Worm (Caenorhabditis elegans) whole organism, young adult: ENCODE measurements around the gene bath-20.
A peak's percentile ranks its signal among the peaks of the same experiment; 100 is the strongest.

Source experiments
- D2030.7 ChIP-seq: fragments of 200-800 bp; sonication (Bioruptor generic); IDR thresholded peaks from 2 replicates; pipeline ENCODE4 v1.3.6; 2022; ENCODE audit warnings: missing genetic modification reagents, missing genetic modification characterization, missing compliant biosample characterization
- F10E7.11 ChIP-seq: sonication (generic microtip); optimal IDR thresholded peaks from 2 replicates; lab custom pipeline; 2017; ENCODE audit warnings: mild to moderate bottlenecking, missing genetic modification characterization, moderate library complexity, missing compliant biosample characterization
- F23B12.7 ChIP-seq: sonication (generic microtip); optimal IDR thresholded peaks from 2 replicates; lab custom pipeline; 2017; ENCODE audit warnings: missing genetic modification characterization, mild to moderate bottlenecking, missing compliant biosample characterization, antibody characterized with exemption, moderate library complexity; ENCODE audit not compliant: insufficient read depth
- F57C9.4 ChIP-seq: sonication (generic microtip); optimal IDR thresholded peaks from 2 replicates; lab custom pipeline; 2017; ENCODE audit warnings: mild to moderate bottlenecking, missing genetic modification characterization, missing compliant biosample characterization
- K11D2.4 ChIP-seq: fragments of 200-800 bp; sonication (Bioruptor generic); IDR thresholded peaks from 2 replicates; pipeline ENCODE4 v1.3.6; 2022; ENCODE audit warnings: missing genetic modification reagents, missing genetic modification characterization, missing compliant biosample characterization
- Y67H2A.10 ChIP-seq: fragments of 200-800 bp; sonication (Bioruptor generic); conservative IDR thresholded peaks from 2 replicates; pipeline ENCODE4 v1.3.6; 2022; ENCODE audit warnings: missing genetic modification reagents, missing genetic modification characterization, missing compliant biosample characterization
- akir-1 ChIP-seq: fragments of 200-800 bp; sonication (Bioruptor generic); optimal IDR thresholded peaks from 2 replicates; lab custom pipeline; 2018; ENCODE audit warnings: mild to moderate bottlenecking, missing genetic modification characterization, moderate library complexity, missing compliant biosample characterization
- athp-1 ChIP-seq: sonication (generic microtip); optimal IDR thresholded peaks from 2 replicates; lab custom pipeline; 2017; ENCODE audit warnings: mild to moderate bottlenecking, missing genetic modification characterization, missing compliant biosample characterization
- attf-3 ChIP-seq: fragments of 200-800 bp; sonication (Bioruptor generic); conservative IDR thresholded peaks from 2 replicates; pipeline ENCODE4 v1.3.6; 2022; ENCODE audit warnings: missing genetic modification reagents, missing genetic modification characterization, missing compliant biosample characterization
- attf-5 ChIP-seq: fragments of 200-800 bp; sonication (Bioruptor generic); optimal IDR thresholded peaks from 2 replicates; lab custom pipeline; 2018; ENCODE audit warnings: mild to moderate bottlenecking, missing genetic modification characterization, missing compliant biosample characterization
- attf-6 ChIP-seq: fragments of 200-800 bp; sonication (Bioruptor generic); IDR thresholded peaks from 2 replicates; pipeline ENCODE4 v1.3.6; 2022; ENCODE audit warnings: missing genetic modification reagents, missing genetic modification characterization, missing compliant biosample characterization
- bed-2 ChIP-seq: fragments of 200-800 bp; sonication (Bioruptor generic); IDR thresholded peaks from 2 replicates; pipeline ENCODE4 v1.3.6; 2022; ENCODE audit warnings: missing genetic modification reagents, missing genetic modification characterization, missing compliant biosample characterization
- ccch-3 ChIP-seq: fragments of 200-800 bp; sonication (Bioruptor generic); optimal IDR thresholded peaks from 2 replicates; lab custom pipeline; 2018; ENCODE audit warnings: mild to moderate bottlenecking, missing genetic modification characterization, missing compliant biosample characterization
- cebp-1 ChIP-seq, 2 experiments: fragments of 200-800 bp in 1 of 2; sonication (Bioruptor generic) in 1 of 2; sonication (generic microtip) in 1 of 2; IDR thresholded peaks in 1 of 2; optimal IDR thresholded peaks in 1 of 2; 2 replicates each; pipeline versions ENCODE4 v1.3.6 to Lab custom; 2017 to 2022; ENCODE audit warnings: missing compliant biosample characterization in 2 of 2, missing genetic modification characterization in 2 of 2, mild to moderate bottlenecking in 1 of 2, missing genetic modification reagents in 1 of 2, moderate library complexity in 1 of 2
- ceh-40 ChIP-seq: fragments of 200-800 bp; sonication (Bioruptor generic); IDR thresholded peaks from 2 replicates; pipeline ENCODE4 v1.3.6; 2022; ENCODE audit warnings: missing genetic modification characterization, missing compliant biosample characterization
- ceh-79 ChIP-seq: sonication (generic microtip); optimal IDR thresholded peaks from 2 replicates; lab custom pipeline; 2017; ENCODE audit warnings: mild to moderate bottlenecking, missing genetic modification characterization, missing compliant biosample characterization
- ceh-91 ChIP-seq: fragments of 200-800 bp; sonication (Bioruptor generic); IDR thresholded peaks from 2 replicates; pipeline ENCODE4 v1.3.6; 2022; ENCODE audit warnings: missing genetic modification reagents, missing genetic modification characterization, missing compliant biosample characterization
- dox-1 ChIP-seq: fragments of 200-800 bp; sonication (Bioruptor generic); IDR thresholded peaks from 2 replicates; pipeline ENCODE4 v1.3.6; 2022; ENCODE audit warnings: missing genetic modification reagents, missing genetic modification characterization, missing compliant biosample characterization
- dpff-1 ChIP-seq: sonication (generic microtip); optimal IDR thresholded peaks from 2 replicates; lab custom pipeline; 2017; ENCODE audit warnings: mild to moderate bottlenecking, missing genetic modification characterization, missing compliant biosample characterization
- efl-1 ChIP-seq: fragments of 150-350 bp; optimal IDR thresholded peaks from 2 replicates; lab custom pipeline; 2014; ENCODE audit warnings: missing biosample characterization, missing genetic modification reagents, missing genetic modification characterization
- ekl-4 ChIP-seq: fragments of 200-800 bp; sonication (Bioruptor generic); IDR thresholded peaks from 2 replicates; pipeline ENCODE4 v1.3.6; 2022; ENCODE audit warnings: missing genetic modification reagents, missing genetic modification characterization, missing compliant biosample characterization
- gei-17 ChIP-seq: fragments of 200-800 bp; sonication (Bioruptor generic); optimal IDR thresholded peaks from 2 replicates; lab custom pipeline; 2018; ENCODE audit warnings: mild to moderate bottlenecking, missing genetic modification characterization, missing compliant biosample characterization
- hmg-1.2 ChIP-seq: fragments of 200-800 bp; sonication (Bioruptor generic); IDR thresholded peaks from 2 replicates; pipeline ENCODE4 v1.3.6; 2022; ENCODE audit warnings: missing genetic modification reagents, missing genetic modification characterization, missing compliant biosample characterization
- hmg-20 ChIP-seq: fragments of 200-800 bp; sonication (Bioruptor generic); IDR thresholded peaks from 2 replicates; pipeline ENCODE4 v1.3.6; 2022; ENCODE audit warnings: missing genetic modification reagents, missing genetic modification characterization, missing compliant biosample characterization
- hsf-1 ChIP-seq: fragments of 200-800 bp; sonication (Bioruptor generic); IDR thresholded peaks from 2 replicates; pipeline ENCODE4 v1.3.6; 2022; ENCODE audit warnings: missing genetic modification reagents, missing genetic modification characterization, missing compliant biosample characterization
- lin-40 ChIP-seq: sonication (generic microtip); optimal IDR thresholded peaks from 2 replicates; lab custom pipeline; 2016; ENCODE audit warnings: missing genetic modification characterization, mild to moderate bottlenecking, missing compliant biosample characterization, missing genotype, missing genetic modification reagents
- lin-54 ChIP-seq: fragments of 200-800 bp; sonication (Bioruptor generic); optimal IDR thresholded peaks from 2 replicates; lab custom pipeline; 2018; ENCODE audit warnings: mild to moderate bottlenecking, missing genetic modification characterization, missing compliant biosample characterization
- lsl-1 ChIP-seq: fragments of 200-800 bp; sonication (Bioruptor generic); optimal IDR thresholded peaks from 2 replicates; lab custom pipeline; 2018; ENCODE audit warnings: mild to moderate bottlenecking, missing genetic modification characterization, moderate library complexity, missing compliant biosample characterization
- madf-10 ChIP-seq: sonication (generic microtip); optimal IDR thresholded peaks from 2 replicates; lab custom pipeline; 2016; ENCODE audit warnings: mild to moderate bottlenecking, missing genetic modification characterization, missing compliant biosample characterization
- mcd-1 ChIP-seq: fragments of 200-800 bp; sonication (Bioruptor generic); IDR thresholded peaks from 2 replicates; pipeline ENCODE4 v1.3.6; 2022; ENCODE audit warnings: missing genetic modification reagents, missing genetic modification characterization, missing compliant biosample characterization
- mxl-1 ChIP-seq: sonication (generic microtip); optimal IDR thresholded peaks from 2 replicates; lab custom pipeline; 2016; ENCODE audit warnings: missing genetic modification characterization, missing compliant biosample characterization
- nfya-2 ChIP-seq: fragments of 200-800 bp; sonication (Bioruptor generic); IDR thresholded peaks from 2 replicates; pipeline ENCODE4 v1.3.6; 2022; ENCODE audit warnings: missing genetic modification reagents, missing genetic modification characterization, missing compliant biosample characterization
- nhr-27 ChIP-seq: fragments of 200-800 bp; sonication (Bioruptor generic); optimal IDR thresholded peaks from 2 replicates; lab custom pipeline; 2018; ENCODE audit warnings: mild to moderate bottlenecking, missing genetic modification characterization, moderate library complexity, missing compliant biosample characterization
- nhr-90 ChIP-seq: sonication (generic microtip); optimal IDR thresholded peaks from 2 replicates; lab custom pipeline; 2016; ENCODE audit warnings: missing genotype, mild to moderate bottlenecking, missing genetic modification characterization, missing compliant biosample characterization
- rec-8 ChIP-seq, 2 experiments: sonication (generic microtip); optimal IDR thresholded peaks; 2 replicates each; lab custom pipeline; 2016; ENCODE audit warnings: mild to moderate bottlenecking in 2 of 2, missing genetic modification characterization in 2 of 2, missing genetic modification reagents in 2 of 2, missing genotype in 2 of 2, missing biosample characterization in 1 of 2, missing compliant biosample characterization in 1 of 2, moderate library complexity in 1 of 2
- rpc-1 ChIP-seq, 2 experiments: fragments of 150-350 bp in 1 of 2; sonication (generic microtip) in 1 of 2; optimal IDR thresholded peaks; 2 replicates each; lab custom pipeline; 2014 to 2018; ENCODE audit warnings: missing biosample characterization in 1 of 2, missing genetic modification characterization in 1 of 2, missing genetic modification reagents in 1 of 2, missing genotype in 1 of 2
- snpc-1.1 ChIP-seq: sonication (generic microtip); optimal IDR thresholded peaks from 2 replicates; lab custom pipeline; 2017; ENCODE audit warnings: missing genetic modification characterization, mild to moderate bottlenecking, missing compliant biosample characterization, antibody characterized with exemption, moderate library complexity, missing genotype, missing genetic modification reagents; ENCODE audit not compliant: insufficient read depth
- tbp1 ChIP-seq: fragments of 200-800 bp; sonication (Bioruptor generic); optimal IDR thresholded peaks from 2 replicates; lab custom pipeline; 2018; ENCODE audit warnings: mild to moderate bottlenecking, missing genetic modification characterization, missing compliant biosample characterization
- tbx-9 ChIP-seq: sonication (generic microtip); optimal IDR thresholded peaks from 2 replicates; lab custom pipeline; 2016; ENCODE audit warnings: borderline replicate concordance, missing genetic modification characterization, inconsistent platforms, missing compliant biosample characterization
- tlf-1 ChIP-seq: fragments of 200-800 bp; sonication (Bioruptor generic); optimal IDR thresholded peaks from 2 replicates; lab custom pipeline; 2018; ENCODE audit warnings: mild to moderate bottlenecking, missing genetic modification characterization, missing compliant biosample characterization
- xnd-1 ChIP-seq: sonication (generic microtip); optimal IDR thresholded peaks from 2 replicates; lab custom pipeline; 2016; ENCODE audit warnings: missing genotype, missing genetic modification reagents, missing genetic modification characterization, missing compliant biosample characterization
- zfh-2 ChIP-seq: fragments of 200-800 bp; sonication (Bioruptor generic); conservative IDR thresholded peaks from 2 replicates; pipeline ENCODE4 v1.3.6; 2022; ENCODE audit warnings: missing genetic modification reagents, missing genetic modification characterization, missing compliant biosample characterization
- zim-3 ChIP-seq: sonication (generic microtip); optimal IDR thresholded peaks from 2 replicates; lab custom pipeline; 2017; ENCODE audit warnings: mild to moderate bottlenecking, missing genetic modification characterization, moderate library complexity, missing compliant biosample characterization
- ztf-18 ChIP-seq: sonication (generic microtip); optimal IDR thresholded peaks from 2 replicates; lab custom pipeline; 2016; ENCODE audit warnings: missing genotype, mild to moderate bottlenecking, missing genetic modification characterization, missing compliant biosample characterization
- ztf-25 ChIP-seq: fragments of 200-800 bp; sonication (Bioruptor generic); IDR thresholded peaks from 2 replicates; pipeline ENCODE4 v1.3.6; 2022; ENCODE audit warnings: missing genetic modification reagents, missing genetic modification characterization, missing compliant biosample characterization
- ztf-3 ChIP-seq: fragments of 200-800 bp; sonication (Bioruptor generic); optimal IDR thresholded peaks from 2 replicates; lab custom pipeline; 2018; ENCODE audit warnings: mild to moderate bottlenecking, missing genetic modification characterization, missing compliant biosample characterization

The bath-20 gene

ce11 chrII:2063989-2064388 lies 21.6 kb upstream of the bath-20 start, which contains the start of gene F07E5.13:
TSS of gene F07E5.13 (minus strand) at chrII:2064089.
- TF ChIP-seq ztf-18 (tag; lab: Kevin White, UChicago) (no peak), Y67H2A.10 (GFP tag; lab: Robert Waterston, UW) (no peak), lin-40 (tag; lab: Kevin White, UChicago) (no peak), gei-17 (no peak), hsf-1 (no peak), F57C9.4 (tag; lab: Kevin White, UChicago) (no peak), tlf-1 (GFP tag; lab: Kevin White, UChicago) (no peak), athp-1 (tag; lab: Kevin White, UChicago) (no peak)

- TF ChIP-seq bed-2 (no peak), ekl-4 (GFP tag; lab: Robert Waterston, UW) (no peak), athp-1 (tag; lab: Kevin White, UChicago) (peak; percentile 5), efl-1 (GFP tag; lab: Kevin White, UChicago) (peak; percentile 16), tlf-1 (GFP tag; lab: Kevin White, UChicago) (no peak), ceh-79 (tag; lab: Kevin White, UChicago) (no peak), tbp1 (GFP tag; lab: Kevin White, UChicago) (peak; percentile 12), zim-3 (tag; lab: Kevin White, UChicago) (no peak), mcd-1 (peak; percentile 63), rec-8 (tag; optimal IDR thresholded peaks at IDR 0.05; lab: Kevin White, UChicago) (no peak), madf-10 (tag; lab: Kevin White, UChicago) (no peak), F23B12.7 (no peak), attf-6 (no peak), attf-3 (GFP tag; lab: Robert Waterston, UW) (peak; percentile 20; the same call in 1 of the 2 replicates), nhr-90 (no peak), hmg-20 (GFP tag; lab: Robert Waterston, UW) (no peak), attf-5 (peak; percentile 1), ccch-3 (GFP tag; lab: Kevin White, UChicago) (no peak), lin-40 (tag; lab: Kevin White, UChicago) (no peak), dpff-1 (tag; lab: Kevin White, UChicago) (no peak), ceh-91 (GFP tag; lab: Robert Waterston, UW) (no peak), F10E7.11 (tag; lab: Kevin White, UChicago) (no peak), zfh-2 (GFP tag; lab: Robert Waterston, UW) (no peak), ceh-40 (GFP tag; lab: Robert Waterston, UW) (no peak), nfya-2 (no peak), mxl-1 (no peak), ztf-25 (GFP tag; lab: Robert Waterston, UW) (no peak), D2030.7 (peak; percentile 37; the same call in 1 of the 2 replicates), K11D2.4 (GFP tag; lab: Robert Waterston, UW) (no peak), dox-1 (peak; percentile 49; the same call in 1 of the 2 replicates), nhr-27 (tag; lab: Kevin White, UChicago) (no peak), hmg-1.2 (GFP tag; lab: Robert Waterston, UW) (peak; percentile 45; the same call in 1 of the 2 replicates), rpc-1 (optimal IDR thresholded peaks at IDR 0.05; lab: Kevin White, UChicago) (no peak), rpc-1 (tag; optimal IDR thresholded peaks at IDR 0.05; lab: Kevin White, UChicago) (no peak), cebp-1 (GFP tag; IDR thresholded peaks at IDR 0.05; lab: Robert Waterston, UW) (no peak), cebp-1 (tag; optimal IDR thresholded peaks at IDR 0.05; lab: Kevin White, UChicago) (no peak), lin-54 (peak; percentile 18), lsl-1 (GFP tag; lab: Kevin White, UChicago) (peak; percentile 82), ztf-3 (GFP tag; lab: Kevin White, UChicago) (no peak), snpc-1.1 (tag; lab: Kevin White, UChicago) (no peak), xnd-1 (tag; lab: Kevin White, UChicago) (no peak), akir-1 (no peak), tbx-9 (tag; lab: Kevin White, UChicago) (no peak)
Observed at ce11 chrII:2058985-2059384, 16.6 kb upstream of the bath-20 start, which contains the start of gene F07E5.5. TSS of gene F07E5.5 (minus strand) at chrII:2059070.
